Fruit fly (Drosophila melanogaster) whole organism, embryonic: ENCODE data around the gene Pisd.

Source experiments
- Adf1 ChIP-seq: fragments of 200-800 bp; sonication (Bioruptor generic); IDR thresholded peaks from 2 replicates; pipeline ENCODE4 v1.3.6; 2022; ENCODE audit warnings: missing biosample characterization, missing genetic modification characterization
- B-H1 ChIP-seq: fragments of 200-800 bp; sonication (Bioruptor generic); IDR thresholded peaks from 3 replicates; pipeline ENCODE4 v1.3.6; 2022; ENCODE audit warnings: missing biosample characterization, missing genetic modification characterization
- Bdp1 ChIP-seq: fragments of 200-800 bp; sonication (Bioruptor generic); optimal IDR thresholded peaks from 3 replicates; lab custom pipeline; 2016; ENCODE audit warnings: missing biosample characterization, missing genetic modification characterization
- Blimp-1 ChIP-seq: fragments of 200-800 bp; sonication (Bioruptor generic); optimal IDR thresholded peaks from 3 replicates; lab custom pipeline; 2018; ENCODE audit warnings: missing biosample characterization, missing genetic modification characterization, mild to moderate bottlenecking, moderate library complexity, missing genetic modification reagents
- CG12104 ChIP-seq: fragments of 200-800 bp; sonication (Bioruptor generic); optimal IDR thresholded peaks from 3 replicates; lab custom pipeline; 2016; ENCODE audit warnings: missing biosample characterization, missing genetic modification characterization
- CG13287 ChIP-seq: fragments of 200-800 bp; sonication (Bioruptor generic); IDR thresholded peaks from 2 replicates; pipeline ENCODE4 v1.3.6; 2022; ENCODE audit warnings: missing biosample characterization, missing genetic modification characterization; ENCODE audit not compliant: partially characterized antibody
- CG15011 ChIP-seq: fragments of 200-800 bp; sonication (Bioruptor generic); optimal IDR thresholded peaks from 3 replicates; lab custom pipeline; 2018; ENCODE audit warnings: missing biosample characterization, mild to moderate bottlenecking, missing genetic modification characterization
- CG16779 ChIP-seq: fragments of 200-800 bp; sonication (Bioruptor generic); IDR thresholded peaks from 2 replicates; pipeline ENCODE4 v1.3.6; 2022; ENCODE audit warnings: missing biosample characterization, missing genetic modification characterization
- CG17361 ChIP-seq: fragments of 200-800 bp; sonication (Bioruptor generic); IDR thresholded peaks from 3 replicates; pipeline ENCODE4 v1.3.6; 2022; ENCODE audit warnings: missing biosample characterization, missing genetic modification characterization
- CG17568 ChIP-seq: fragments of 200-800 bp; sonication (Bioruptor generic); optimal IDR thresholded peaks from 2 replicates; lab custom pipeline; 2018; ENCODE audit warnings: missing biosample characterization, mild to moderate bottlenecking, missing genetic modification characterization, moderate library complexity
- CG17912 ChIP-seq: fragments of 200-800 bp; sonication (Bioruptor generic); optimal IDR thresholded peaks from 2 replicates; lab custom pipeline; 2018; ENCODE audit warnings: missing biosample characterization, mild to moderate bottlenecking, missing genetic modification characterization
- CG1792 ChIP-seq: fragments of 200-800 bp; sonication (Bioruptor generic); optimal IDR thresholded peaks from 2 replicates; lab custom pipeline; 2016; ENCODE audit warnings: missing biosample characterization, missing genetic modification characterization
- CG4328 ChIP-seq: fragments of 200-800 bp; sonication (Bioruptor generic); optimal IDR thresholded peaks from 3 replicates; lab custom pipeline; 2017; ENCODE audit warnings: missing biosample characterization, missing genetic modification reagents, missing genetic modification characterization
- CG43689 ChIP-seq: fragments of 200-800 bp; sonication (Bioruptor generic); IDR thresholded peaks from 2 replicates; pipeline ENCODE4 v1.3.6; 2022; ENCODE audit warnings: missing biosample characterization, missing genetic modification characterization
- CG6654 ChIP-seq: fragments of 200-800 bp; sonication (Bioruptor generic); optimal IDR thresholded peaks from 2 replicates; lab custom pipeline; 2017; ENCODE audit warnings: missing biosample characterization, mild to moderate bottlenecking, missing genetic modification characterization
- CG7271 ChIP-seq: fragments of 200-800 bp; sonication (Bioruptor generic); optimal IDR thresholded peaks from 2 replicates; lab custom pipeline; 2018; ENCODE audit warnings: missing biosample characterization, mild to moderate bottlenecking, missing genetic modification characterization, moderate library complexity
- CG7372 ChIP-seq: fragments of 200-800 bp; sonication (Bioruptor generic); IDR thresholded peaks from 2 replicates; pipeline ENCODE4 v1.3.6; 2022; ENCODE audit warnings: missing biosample characterization, missing genetic modification characterization
- CG8089 ChIP-seq: fragments of 200-800 bp; sonication (Bioruptor generic); optimal IDR thresholded peaks from 3 replicates; lab custom pipeline; 2016; ENCODE audit warnings: missing biosample characterization, missing genetic modification characterization
- CG8290 ChIP-seq, 3 experiments: fragments of 200-800 bp; sonication (Bioruptor generic); optimal IDR thresholded peaks; 2 replicates each; lab custom pipeline; 2016 to 2019; ENCODE audit warnings: missing biosample characterization in 3 of 3, missing genetic modification characterization in 3 of 3, mild to moderate bottlenecking in 2 of 3, moderate library complexity in 1 of 3
- CG9817 ChIP-seq: fragments of 200-800 bp; sonication (Bioruptor generic); optimal IDR thresholded peaks from 2 replicates; lab custom pipeline; 2018; ENCODE audit warnings: missing biosample characterization, mild to moderate bottlenecking, missing genetic modification characterization, moderate library complexity
- CG9932 ChIP-seq: fragments of 200-800 bp; sonication (Bioruptor generic); IDR thresholded peaks from 2 replicates; pipeline ENCODE4 v1.3.6; 2022; ENCODE audit warnings: missing biosample characterization, missing genetic modification characterization
- CkIIα-i1 ChIP-seq: fragments of 200-800 bp; sonication (Bioruptor generic); IDR thresholded peaks from 2 replicates; pipeline ENCODE4 v1.3.6; 2022; ENCODE audit warnings: missing biosample characterization, missing genetic modification characterization
- D19B ChIP-seq: fragments of 200-800 bp; sonication (Bioruptor generic); optimal IDR thresholded peaks from 2 replicates; lab custom pipeline; 2017; ENCODE audit warnings: missing biosample characterization, mild to moderate bottlenecking, missing genetic modification characterization
- E2f1 ChIP-seq: fragments of 200-800 bp; sonication (Bioruptor generic); IDR thresholded peaks from 2 replicates; pipeline ENCODE4 v1.3.6; 2022; ENCODE audit warnings: missing biosample characterization, missing genetic modification characterization
- HLH54F ChIP-seq: fragments of 200-800 bp; sonication (Bioruptor generic); optimal IDR thresholded peaks from 3 replicates; lab custom pipeline; 2016; ENCODE audit warnings: missing biosample characterization, missing genetic modification characterization
- HmgZ ChIP-seq: fragments of 200-800 bp; sonication (Bioruptor generic); optimal IDR thresholded peaks from 2 replicates; lab custom pipeline; 2018; ENCODE audit warnings: missing biosample characterization, mild to moderate bottlenecking, missing genetic modification characterization
- Hmx ChIP-seq: fragments of 200-800 bp; sonication (Bioruptor generic); optimal IDR thresholded peaks from 2 replicates; lab custom pipeline; 2016; ENCODE audit warnings: missing biosample characterization, missing genetic modification characterization
- Hr51 ChIP-seq, 2 experiments: fragments of 200-800 bp; sonication (Bioruptor generic); optimal IDR thresholded peaks; 2 replicates in 1 of 2; 3 replicates in 1 of 2; lab custom pipeline; 2016 to 2018; ENCODE audit warnings: missing biosample characterization in 2 of 2, missing genetic modification characterization in 2 of 2, mild to moderate bottlenecking in 1 of 2, moderate library complexity in 1 of 2
- Lhr ChIP-seq: fragments of 200-800 bp; sonication (Bioruptor generic); optimal IDR thresholded peaks from 3 replicates; lab custom pipeline; 2017; ENCODE audit warnings: mild to moderate bottlenecking, missing biosample characterization, missing genetic modification reagents, missing genetic modification characterization
- MTF-1 ChIP-seq: fragments of 200-800 bp; sonication (Bioruptor generic); optimal IDR thresholded peaks from 2 replicates; lab custom pipeline; 2018; ENCODE audit warnings: missing biosample characterization, mild to moderate bottlenecking, missing genetic modification characterization, borderline replicate concordance
- Max ChIP-seq: fragments of 200-800 bp; sonication (Bioruptor generic); optimal IDR thresholded peaks from 2 replicates; lab custom pipeline; 2016; ENCODE audit warnings: missing biosample characterization, mild to moderate bottlenecking, missing genetic modification characterization
- Nf-YA ChIP-seq: fragments of 200-800 bp; sonication (Bioruptor generic); IDR thresholded peaks from 2 replicates; pipeline ENCODE4 v1.3.6; 2022; ENCODE audit warnings: missing biosample characterization, missing genetic modification characterization
- Poxn ChIP-seq: fragments of 200-800 bp; sonication (Bioruptor generic); IDR thresholded peaks from 2 replicates; pipeline ENCODE4 v1.3.6; 2022; ENCODE audit warnings: missing biosample characterization, missing genetic modification characterization
- Stat92E ChIP-seq, 3 experiments: fragments of >200 bp in 2 of 3; fragments of 200-800 bp in 1 of 3; sonication (Bioruptor generic) in 1 of 3; optimal IDR thresholded peaks; 2 replicates each; lab custom pipeline; 2017 to 2019; ENCODE audit warnings: missing biosample characterization in 3 of 3, missing genetic modification characterization in 3 of 3, mild to moderate bottlenecking in 1 of 3, moderate library complexity in 1 of 3
- ac ChIP-seq: fragments of 200-800 bp; sonication (Bioruptor generic); optimal IDR thresholded peaks from 3 replicates; lab custom pipeline; 2017; ENCODE audit warnings: missing biosample characterization, mild to moderate bottlenecking, missing genetic modification characterization
- bcd ChIP-seq: fragments of 200-800 bp; sonication (Bioruptor generic); optimal IDR thresholded peaks from 2 replicates; lab custom pipeline; 2017; ENCODE audit warnings: missing biosample characterization, mild to moderate bottlenecking, missing genetic modification characterization
- dati ChIP-seq: fragments of 200-800 bp; sonication (Bioruptor generic); IDR thresholded peaks from 2 replicates; pipeline ENCODE4 v1.3.6; 2022; ENCODE audit warnings: missing biosample characterization, missing genetic modification characterization
- dmrt11E ChIP-seq: fragments of 200-800 bp; sonication (Bioruptor generic); optimal IDR thresholded peaks from 3 replicates; lab custom pipeline; 2018; ENCODE audit warnings: missing biosample characterization, mild to moderate bottlenecking, missing genetic modification characterization, moderate library complexity
- eve ChIP-seq, 2 experiments: fragments of >200 bp; optimal IDR thresholded peaks; 2 replicates each; lab custom pipeline; 2017; ENCODE audit warnings: missing biosample characterization in 2 of 2, missing genetic modification characterization in 2 of 2
- fu2 ChIP-seq: fragments of 200-800 bp; sonication (Bioruptor generic); optimal IDR thresholded peaks from 2 replicates; lab custom pipeline; 2016; ENCODE audit warnings: missing biosample characterization, missing genetic modification characterization
- hkb ChIP-seq, 2 experiments: fragments of 200-800 bp in 1 of 2; fragments of >200 bp in 1 of 2; sonication (Bioruptor generic) in 1 of 2; IDR thresholded peaks in 1 of 2; optimal IDR thresholded peaks in 1 of 2; 2 replicates each; pipeline versions ENCODE4 v1.3.6 to Lab custom; 2017 to 2022; ENCODE audit warnings: missing biosample characterization in 1 of 2, missing genetic modification characterization in 1 of 2
- nom ChIP-seq: fragments of 200-800 bp; sonication (Bioruptor generic); optimal IDR thresholded peaks from 2 replicates; lab custom pipeline; 2017; ENCODE audit warnings: missing biosample characterization, missing genetic modification characterization, mild to moderate bottlenecking, moderate library complexity, missing genetic modification reagents
- onecut ChIP-seq: fragments of 200-800 bp; sonication (Bioruptor generic); IDR thresholded peaks from 2 replicates; pipeline ENCODE4 v1.3.6; 2022; ENCODE audit warnings: missing biosample characterization, missing genetic modification characterization
- peb ChIP-seq: fragments of 200-800 bp; sonication (Bioruptor generic); IDR thresholded peaks from 2 replicates; pipeline ENCODE4 v1.3.6; 2022; ENCODE audit warnings: missing biosample characterization, missing genetic modification characterization
- run ChIP-seq: fragments of 200-800 bp; sonication (Bioruptor generic); optimal IDR thresholded peaks from 3 replicates; lab custom pipeline; 2018; ENCODE audit warnings: missing biosample characterization, mild to moderate bottlenecking, missing genetic modification characterization
- scrt ChIP-seq: fragments of 200-800 bp; sonication (Bioruptor generic); optimal IDR thresholded peaks from 2 replicates; lab custom pipeline; 2018; ENCODE audit warnings: missing biosample characterization, mild to moderate bottlenecking, missing genetic modification characterization, moderate library complexity
- tin ChIP-seq: fragments of 200-800 bp; sonication (Bioruptor generic); optimal IDR thresholded peaks from 3 replicates; lab custom pipeline; 2016; ENCODE audit warnings: missing biosample characterization, missing genetic modification characterization
- trh ChIP-seq: fragments of 200-800 bp; sonication (Bioruptor generic); optimal IDR thresholded peaks from 2 replicates; lab custom pipeline; 2016; ENCODE audit warnings: missing biosample characterization, missing genetic modification characterization
- tx ChIP-seq: fragments of 200-800 bp; sonication (Bioruptor generic); optimal IDR thresholded peaks from 2 replicates; lab custom pipeline; 2016; ENCODE audit warnings: missing biosample characterization, missing genetic modification characterization

Pisd gene

dm6 chr3R:24047998-24048511 is 2.5 kb upstream of the Pisd start, which contains the start of gene Rox8 (continued):
- no peak for TF ChIP-seq CG7372 (GFP tag; lab: Robert Waterston, UW)
- TF ChIP-seq nom (GFP tag; lab: Kevin White, UChicago): peak; percentile 17
- TF ChIP-seq onecut (GFP tag; lab: Robert Waterston, UW): peak; percentile 28; the same call in 1 of the 2 replicates
- TF ChIP-seq Max (GFP tag; lab: Kevin White, UChicago): peak; percentile 63
- TF ChIP-seq B-H1 (GFP tag; lab: Robert Waterston, UW): no peak
- peak; percentile 61 for TF ChIP-seq CG4328 (GFP tag; lab: Kevin White, UChicago)
- no peak for TF ChIP-seq Lhr
- TF ChIP-seq E2f1: 0 out of 2 replicates have a peak, but pooled peaks have one; percentile 16
- no peak for TF ChIP-seq CG1792
- no peak for TF ChIP-seq ac
- TF ChIP-seq Adf1 (GFP tag; lab: Robert Waterston, UW): no peak
- TF ChIP-seq HmgZ: peak; percentile 60
- TF ChIP-seq Blimp-1 (GFP tag; lab: Kevin White, UChicago): peak; percentile 19
- peak; percentile 73 for TF ChIP-seq CG13287 (GFP tag; lab: Robert Waterston, UW)
- TF ChIP-seq Hmx (GFP tag; lab: Kevin White, UChicago): no peak
- no peak for TF ChIP-seq fu2 (GFP tag; lab: Kevin White, UChicago)
- no peak for TF ChIP-seq D19B (GFP tag; lab: Kevin White, UChicago)
- TF ChIP-seq CG7271 (tag; lab: Kevin White, UChicago): no peak
- TF ChIP-seq CG12104: no peak
- TF ChIP-seq CG9817 (tag; lab: Kevin White, UChicago): peak; percentile 29
- TF ChIP-seq HLH54F (GFP tag; lab: Kevin White, UChicago): peak; percentile 39
- TF ChIP-seq dmrt11E (tag; lab: Kevin White, UChicago): peak; percentile 5
- no peak for TF ChIP-seq MTF-1 (GFP tag; lab: Kevin White, UChicago)
- TF ChIP-seq peb (GFP tag; lab: Robert Waterston, UW): no peak
- TF ChIP-seq CkIIα-i1 (GFP tag; lab: Robert Waterston, UW): no peak
- TF ChIP-seq Nf-YA (GFP tag; lab: Robert Waterston, UW): no peak
- TF ChIP-seq scrt (GFP tag; lab: Kevin White, UChicago): peak; percentile 23
- no peak for TF ChIP-seq dati (GFP tag; lab: Robert Waterston, UW)
- peak; percentile 4 for TF ChIP-seq CG8089
- TF ChIP-seq CG8290 (GFP tag; optimal IDR thresholded peaks at IDR 0.05; lab: Kevin White, UChicago): peak; percentile 29
- TF ChIP-seq CG8290 (tag; optimal IDR thresholded peaks at IDR 0.05; lab: Kevin White, UChicago): peak; percentile 30 to 46
- peak; percentile 47; the same call in 1 of the 3 replicates for TF ChIP-seq CG17361 (GFP tag; lab: Robert Waterston, UW)
- no peak for TF ChIP-seq CG6654
- no peak for TF ChIP-seq CG43689 (GFP tag; lab: Robert Waterston, UW)
- TF ChIP-seq CG16779: no peak
- TF ChIP-seq Bdp1 (GFP tag; lab: Kevin White, UChicago): no peak
- peak; percentile 37 for TF ChIP-seq tin (GFP tag; lab: Kevin White, UChicago)
- TF ChIP-seq tx (GFP tag; lab: Kevin White, UChicago): no peak
- TF ChIP-seq CG17568: peak; percentile 10
- TF ChIP-seq run (tag; lab: Kevin White, UChicago): no peak
- TF ChIP-seq CG17912 (GFP tag; lab: Kevin White, UChicago): peak; percentile 6
- TF ChIP-seq trh (GFP tag; lab: Kevin White, UChicago): no peak
- peak; percentile 67 for TF ChIP-seq hkb (optimal IDR thresholded peaks at IDR 0.05; lab: Kevin White, UChicago)
- TF ChIP-seq hkb (GFP tag; IDR thresholded peaks at IDR 0.05; lab: Robert Waterston, UW): no peak
- peak; percentile 36 for TF ChIP-seq bcd (GFP tag; lab: Kevin White, UChicago)
- TF ChIP-seq CG9932 (GFP tag; lab: Robert Waterston, UW): peak; percentile 46
- TF ChIP-seq Poxn (GFP tag; lab: Robert Waterston, UW): no peak
- no peak for TF ChIP-seq eve (GFP tag; optimal IDR thresholded peaks at IDR 0.05; lab: Kevin White, UChicago)
- TF ChIP-seq Stat92E (GFP tag; optimal IDR thresholded peaks at IDR 0.05; lab: Kevin White, UChicago): no peak
- no peak for TF ChIP-seq Hr51 (GFP tag; optimal IDR thresholded peaks at IDR 0.05; lab: Kevin White, UChicago)
- no peak for TF ChIP-seq CG15011
